Fruit fly (Drosophila melanogaster): ENCODE results near the gene RpL13A.

RpL13A gene

DNA sequence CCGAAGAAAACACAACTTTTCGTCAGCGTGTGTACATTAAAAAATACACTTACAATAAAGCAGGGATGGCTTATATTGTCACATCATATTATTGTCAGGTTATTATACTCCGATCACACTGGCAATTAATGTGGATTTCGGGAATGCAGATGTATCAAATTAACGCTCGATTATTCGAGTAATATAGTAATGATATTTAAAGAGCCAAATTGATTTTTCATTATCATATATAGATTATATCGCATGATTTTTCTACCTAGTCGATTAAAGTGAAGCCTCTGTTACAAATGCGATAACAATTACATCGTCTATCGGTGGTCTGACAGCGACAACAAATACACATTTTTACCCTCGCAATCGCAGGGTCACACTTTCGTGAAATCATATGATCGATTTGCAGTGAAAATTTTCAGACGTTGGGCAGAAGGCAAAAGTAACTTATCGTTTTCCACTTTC is 32.8 kb upstream of the RpL13A start, which contains the start of the genes noi and Vha26 (continued):
- TF ChIP-seq CG13287 (GFP tag; IDR thresholded peaks at IDR 0.05; ENCODE audit: partially characterized antibody) (no peak; the same call in none of the 2 replicates), bcd (GFP tag; optimal IDR thresholded peaks at IDR 0.05) (no peak), wek (GFP tag; optimal IDR thresholded peaks at IDR 0.05) (no peak), onecut (GFP tag; IDR thresholded peaks at IDR 0.05) (peak; percentile 59), sug (tag; optimal IDR thresholded peaks at IDR 0.05) (peak; percentile 63), CG6689 (GFP tag; IDR thresholded peaks at IDR 0.05) (peak; percentile 34; the same call in 1 of the 2 replicates), CG6791 (GFP tag; IDR thresholded peaks at IDR 0.05; ENCODE audit: partially characterized antibody) (peak; percentile 55; the same call in 1 of the 3 replicates), CG9215 (GFP tag; IDR thresholded peaks at IDR 0.05) (no peak), lov (optimal IDR thresholded peaks at IDR 0.05) (no peak), lov (GFP tag; IDR thresholded peaks at IDR 0.05) (no peak), chif (GFP tag; optimal IDR thresholded peaks at IDR 0.05) (no peak), Hmx (GFP tag; optimal IDR thresholded peaks at IDR 0.05) (no peak), Nf-YA (GFP tag; IDR thresholded peaks at IDR 0.05) (no peak), CG11247 (GFP tag; IDR thresholded peaks at IDR 0.05) (no peak), CG1529 (GFP tag; optimal IDR thresholded peaks at IDR 0.05) (no peak), CG3726 (GFP tag; IDR thresholded peaks at IDR 0.05) (no peak), hbn (GFP tag; IDR thresholded peaks at IDR 0.05; ENCODE audit: partially characterized antibody) (0 out of 2 replicates have a peak, but pooled peaks have one; percentile 27), wor (GFP tag; IDR thresholded peaks at IDR 0.05) (no peak), tll (GFP tag; optimal IDR thresholded peaks at IDR 0.05) (peak in 1 of 2 experiments; percentile 33), CG7963 (GFP tag; IDR thresholded peaks at IDR 0.05; ENCODE audit: partially characterized antibody) (peak; percentile 51; the same call in 1 of the 3 replicates), CG10462 (GFP tag; optimal IDR thresholded peaks at IDR 0.05) (no peak), phol (tag; optimal IDR thresholded peaks at IDR 0.05) (peak; percentile 76), CG18619 (GFP tag; optimal IDR thresholded peaks at IDR 0.05) (peak; percentile 20), CG4820 (GFP tag; optimal IDR thresholded peaks at IDR 0.05) (no peak), CG9727 (GFP tag; optimal IDR thresholded peaks at IDR 0.05) (peak; percentile 60), btn (GFP tag; optimal IDR thresholded peaks at IDR 0.05) (no peak), oc (tag; optimal IDR thresholded peaks at IDR 0.05) (no peak), Dfd (GFP tag; optimal IDR thresholded peaks at IDR 0.05) (peak in 1 of 2 experiments; percentile 90), CG10209 (GFP tag; optimal IDR thresholded peaks at IDR 0.05) (no peak), CG2678 (tag; optimal IDR thresholded peaks at IDR 0.05) (no peak), zfh2 (GFP tag; optimal IDR thresholded peaks at IDR 0.05) (peak; percentile 59), HmgD (GFP tag; optimal IDR thresholded peaks at IDR 0.05) (no peak), ara (GFP tag; IDR thresholded peaks at IDR 0.05) (no peak), CG17328 (GFP tag; IDR thresholded peaks at IDR 0.05) (no peak), CG11093 (GFP tag; IDR thresholded peaks at IDR 0.05) (no peak), CG11560 (tag; IDR thresholded peaks at IDR 0.05) (peak; percentile 40; the same call in 2 of the 3 replicates), CG9876 (GFP tag; optimal IDR thresholded peaks at IDR 0.05) (no peak), dati (GFP tag; IDR thresholded peaks at IDR 0.05) (no peak), CG18599 (GFP tag; optimal IDR thresholded peaks at IDR 0.05) (no peak), Atf3 (GFP tag; optimal IDR thresholded peaks at IDR 0.05) (no peak), nau (GFP tag; optimal IDR thresholded peaks at IDR 0.05) (no peak), Lhr (GFP tag; optimal IDR thresholded peaks at IDR 0.05) (peak; percentile 56), Scr (GFP tag; IDR thresholded peaks at IDR 0.05; ENCODE audit: partially characterized antibody) (peak; percentile 65), CG31388 (GFP tag; optimal IDR thresholded peaks at IDR 0.05) (no peak), nmo (GFP tag; optimal IDR thresholded peaks at IDR 0.05) (peak; percentile 87), CG10543 (GFP tag; optimal IDR thresholded peaks at IDR 0.05) (peak; percentile 44), Ravus (GFP tag; IDR thresholded peaks at IDR 0.05) (no peak), Nf-YC (tag; optimal IDR thresholded peaks at IDR 0.05) (peak; percentile 57), ato (GFP tag; IDR thresholded peaks at IDR 0.05; ENCODE audit: partially characterized antibody) (no peak), Side (GFP tag; optimal IDR thresholded peaks at IDR 0.05) (no peak)

All from whole organism, embryonic.